Worm (Caenorhabditis elegans): ENCODE data around the gene R07B7.2.

R07B7.2 gene

DNA sequence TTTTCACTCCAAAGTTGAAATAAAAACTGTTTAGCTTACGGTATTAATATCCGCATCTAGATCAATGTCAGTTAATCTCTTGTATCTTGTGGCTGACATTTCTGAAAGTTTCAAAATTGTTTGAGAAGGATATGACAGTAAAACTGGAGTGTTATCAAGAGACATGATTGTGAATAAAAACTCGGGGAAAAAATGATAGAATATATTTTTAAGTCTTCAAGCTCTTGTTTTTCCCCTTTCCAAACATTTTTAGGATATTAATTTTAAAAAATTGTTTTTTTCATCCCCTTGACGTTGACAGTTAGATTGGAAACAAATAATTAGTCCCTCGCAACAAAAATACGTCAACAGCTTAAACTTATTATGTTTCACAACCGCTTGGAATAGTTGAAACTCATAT, 15.3 kb upstream of the R07B7.2 start, which contains the start of gene R07B7.6:
Gene R07B7.6 (minus strand): TSS at position 101 of the 400 bp plus-strand sequence.
- TF ChIP-seq hmg-4 (GFP tag; optimal IDR thresholded peaks at IDR 0.05) (no peak), aly-1 (tag; optimal IDR thresholded peaks at IDR 0.05) (no peak), hmbx-1 (tag; optimal IDR thresholded peaks at IDR 0.05) (no peak), B0310.2 (tag; optimal IDR thresholded peaks at IDR 0.05) (no peak), hnd-1 (tag; optimal IDR thresholded peaks at IDR 0.05) (no peak), flt-1 (GFP tag; IDR thresholded peaks at IDR 0.05) (no peak), ets-7 (tag; optimal IDR thresholded peaks at IDR 0.05) (no peak), tra-4 (tag; optimal IDR thresholded peaks at IDR 0.05) (no peak), tbx-11 (GFP tag; IDR thresholded peaks at IDR 0.05) (no peak)

DNA sequence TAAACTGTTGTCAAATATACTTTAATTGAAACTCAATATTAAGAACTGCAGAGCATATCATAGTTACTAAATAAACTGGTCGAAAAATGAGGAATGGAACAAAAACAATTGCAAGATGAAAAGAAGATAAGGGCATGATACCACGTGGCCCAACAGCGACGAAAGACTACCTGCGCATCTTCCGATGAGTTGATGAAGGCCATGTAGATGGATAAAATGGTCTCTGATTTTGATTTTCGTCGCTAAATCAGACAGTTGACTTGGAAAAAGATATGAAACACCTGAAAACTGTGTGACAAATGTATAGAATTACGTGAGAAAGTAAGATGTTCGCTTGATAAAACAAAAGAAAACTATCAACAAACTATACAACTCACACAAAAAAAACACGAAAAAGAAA, 11.9 kb upstream of the R07B7.2 start:
- TF ChIP-seq F13C5.2 (tag; optimal IDR thresholded peaks at IDR 0.05): no peak
- TF ChIP-seq ceh-13 (GFP tag; optimal IDR thresholded peaks at IDR 0.05): no peak
- TF ChIP-seq ama-1 (optimal IDR thresholded peaks at IDR 0.05): no peak
- TF ChIP-seq hnd-1 (tag; optimal IDR thresholded peaks at IDR 0.05): no peak
- TF ChIP-seq ceh-36 (tag; optimal IDR thresholded peaks at IDR 0.05): no peak
- TF ChIP-seq sea-1 (GFP tag; conservative IDR thresholded peaks at IDR 0.05): no peak
- no peak for TF ChIP-seq flt-1 (GFP tag; IDR thresholded peaks at IDR 0.05)
- no peak for TF ChIP-seq aly-1 (tag; optimal IDR thresholded peaks at IDR 0.05)
- TF ChIP-seq hmbx-1 (tag; optimal IDR thresholded peaks at IDR 0.05): no peak
- no peak for TF ChIP-seq hmg-4 (GFP tag; optimal IDR thresholded peaks at IDR 0.05)
- no peak for TF ChIP-seq tbx-11 (GFP tag; IDR thresholded peaks at IDR 0.05)
- no peak for TF ChIP-seq tbx-37 (GFP tag; conservative IDR thresholded peaks at IDR 0.05)
- TF ChIP-seq pes-1 (GFP tag; IDR thresholded peaks at IDR 0.05): no peak
- no peak for TF ChIP-seq tra-4 (tag; optimal IDR thresholded peaks at IDR 0.05)
- no peak for TF ChIP-seq B0310.2 (tag; optimal IDR thresholded peaks at IDR 0.05)
- no peak for TF ChIP-seq scrt-1 (GFP tag; IDR thresholded peaks at IDR 0.05)

DNA sequence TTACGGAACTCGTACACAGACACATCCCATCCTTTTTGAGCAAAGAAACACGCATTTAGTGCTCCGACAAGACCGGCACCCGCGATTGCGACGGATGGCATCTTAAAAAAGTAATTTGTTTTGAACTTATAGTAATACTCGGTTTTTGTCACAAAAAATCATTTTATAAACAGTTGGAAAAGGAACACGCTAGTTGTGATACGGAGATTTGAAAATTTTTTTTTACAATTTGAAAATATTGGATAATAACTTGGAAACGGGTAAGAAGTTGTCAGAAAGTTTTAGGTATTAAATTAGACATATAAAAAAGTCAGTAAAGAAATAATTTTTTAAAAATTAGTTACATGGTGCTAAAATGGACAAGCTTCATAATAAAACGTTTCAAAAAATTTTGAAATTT, 10.9 kb upstream of the R07B7.2 start, which contains the start of gene kmo-1:
Gene kmo-1 (minus strand): TSS at position 101 of the 400 bp plus-strand sequence.
- no peak for TF ChIP-seq ceh-13 (GFP tag; optimal IDR thresholded peaks at IDR 0.05)
- TF ChIP-seq flt-1 (GFP tag; IDR thresholded peaks at IDR 0.05): no peak
- no peak for TF ChIP-seq tbx-37 (GFP tag; conservative IDR thresholded peaks at IDR 0.05)
- no peak for TF ChIP-seq ets-7 (tag; optimal IDR thresholded peaks at IDR 0.05)
- TF ChIP-seq ama-1 (optimal IDR thresholded peaks at IDR 0.05): no peak
- TF ChIP-seq B0310.2 (tag; optimal IDR thresholded peaks at IDR 0.05): no peak
- TF ChIP-seq F13C5.2 (tag; optimal IDR thresholded peaks at IDR 0.05): no peak
- TF ChIP-seq tbx-11 (GFP tag; IDR thresholded peaks at IDR 0.05): no peak
- TF ChIP-seq hmg-4 (GFP tag; optimal IDR thresholded peaks at IDR 0.05): no peak
- TF ChIP-seq scrt-1 (GFP tag; IDR thresholded peaks at IDR 0.05): no peak
- no peak for TF ChIP-seq sea-1 (GFP tag; conservative IDR thresholded peaks at IDR 0.05)
- no peak for TF ChIP-seq pes-1 (GFP tag; IDR thresholded peaks at IDR 0.05)
- no peak for TF ChIP-seq tra-4 (tag; optimal IDR thresholded peaks at IDR 0.05)
- no peak for TF ChIP-seq aly-1 (tag; optimal IDR thresholded peaks at IDR 0.05)
- no peak for TF ChIP-seq ceh-36 (tag; optimal IDR thresholded peaks at IDR 0.05)
- no peak for TF ChIP-seq hmbx-1 (tag; optimal IDR thresholded peaks at IDR 0.05)
- no peak for TF ChIP-seq hnd-1 (tag; optimal IDR thresholded peaks at IDR 0.05)

DNA sequence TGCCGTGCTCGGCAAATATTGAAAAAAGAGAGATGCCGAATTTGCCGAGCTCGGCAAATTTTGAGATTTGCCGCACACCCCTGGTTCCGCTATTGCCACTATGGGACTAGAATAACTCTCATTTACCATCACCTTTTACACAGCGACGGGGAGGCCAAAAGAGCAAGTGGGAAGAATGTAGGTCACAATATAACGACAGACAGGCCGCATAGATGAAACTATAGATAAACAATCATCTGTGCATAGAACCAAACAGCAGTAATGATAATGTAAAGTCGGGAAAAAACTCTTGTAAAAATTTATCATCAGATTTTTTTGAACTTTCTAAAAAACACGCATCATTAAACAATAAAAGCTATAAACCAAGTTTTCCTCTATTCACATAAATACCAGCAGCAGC, 8.9 kb upstream of the R07B7.2 start, which contains the start of gene kmo-2:
Gene kmo-2 (minus strand): TSS at position 101 of the 400 bp plus-strand sequence.
- TF ChIP-seq sea-1 (GFP tag; conservative IDR thresholded peaks at IDR 0.05) (no peak), scrt-1 (GFP tag; IDR thresholded peaks at IDR 0.05) (no peak), B0310.2 (tag; optimal IDR thresholded peaks at IDR 0.05) (no peak), F13C5.2 (tag; optimal IDR thresholded peaks at IDR 0.05) (no peak), aly-1 (tag; optimal IDR thresholded peaks at IDR 0.05) (no peak), flt-1 (GFP tag; IDR thresholded peaks at IDR 0.05) (no peak), hmbx-1 (tag; optimal IDR thresholded peaks at IDR 0.05) (no peak), ama-1 (optimal IDR thresholded peaks at IDR 0.05) (no peak), tra-4 (tag; optimal IDR thresholded peaks at IDR 0.05) (no peak), tbx-11 (GFP tag; IDR thresholded peaks at IDR 0.05) (no peak), hmg-4 (GFP tag; optimal IDR thresholded peaks at IDR 0.05) (no peak), pes-1 (GFP tag; IDR thresholded peaks at IDR 0.05) (no peak), ceh-36 (tag; optimal IDR thresholded peaks at IDR 0.05) (no peak), ceh-13 (GFP tag; optimal IDR thresholded peaks at IDR 0.05) (no peak), hnd-1 (tag; optimal IDR thresholded peaks at IDR 0.05) (no peak), tbx-37 (GFP tag; conservative IDR thresholded peaks at IDR 0.05) (no peak), ets-7 (tag; optimal IDR thresholded peaks at IDR 0.05) (no peak)

DNA sequence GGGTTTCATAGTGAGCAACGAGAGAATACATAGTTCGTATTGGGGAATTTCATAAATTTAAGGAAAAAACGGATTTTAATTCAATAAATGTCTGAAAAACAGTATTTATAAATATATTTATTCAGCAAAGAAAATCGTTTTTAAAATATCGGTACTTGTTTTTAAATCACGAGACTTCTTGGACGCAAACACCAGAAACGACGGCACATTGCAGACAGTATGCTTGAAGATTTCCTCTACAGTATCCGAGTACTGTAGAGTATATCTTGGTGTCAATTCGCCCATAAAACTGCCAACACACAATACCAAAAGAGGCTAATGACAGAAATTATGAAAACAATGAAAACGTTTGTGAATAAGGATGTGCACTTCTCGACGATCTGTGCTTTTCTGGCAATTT, 6.3 kb upstream of the R07B7.2 start:
- TF ChIP-seq tbx-37 (GFP tag; conservative IDR thresholded peaks at IDR 0.05): no peak
- TF ChIP-seq tbx-11 (GFP tag; IDR thresholded peaks at IDR 0.05): no peak
- no peak for TF ChIP-seq sea-1 (GFP tag; conservative IDR thresholded peaks at IDR 0.05)
- no peak for TF ChIP-seq flt-1 (GFP tag; IDR thresholded peaks at IDR 0.05)
- TF ChIP-seq F13C5.2 (tag; optimal IDR thresholded peaks at IDR 0.05): no peak
- TF ChIP-seq hmg-4 (GFP tag; optimal IDR thresholded peaks at IDR 0.05): no peak
- no peak for TF ChIP-seq tra-4 (tag; optimal IDR thresholded peaks at IDR 0.05)
- TF ChIP-seq hnd-1 (tag; optimal IDR thresholded peaks at IDR 0.05): no peak
- TF ChIP-seq hmbx-1 (tag; optimal IDR thresholded peaks at IDR 0.05): no peak
- no peak for TF ChIP-seq ceh-36 (tag; optimal IDR thresholded peaks at IDR 0.05)
- TF ChIP-seq ama-1 (optimal IDR thresholded peaks at IDR 0.05): no peak
- TF ChIP-seq scrt-1 (GFP tag; IDR thresholded peaks at IDR 0.05): no peak
- no peak for TF ChIP-seq ceh-13 (GFP tag; optimal IDR thresholded peaks at IDR 0.05)
- TF ChIP-seq pes-1 (GFP tag; IDR thresholded peaks at IDR 0.05): no peak
- no peak for TF ChIP-seq ets-7 (tag; optimal IDR thresholded peaks at IDR 0.05)
- TF ChIP-seq aly-1 (tag; optimal IDR thresholded peaks at IDR 0.05): no peak
- no peak for TF ChIP-seq B0310.2 (tag; optimal IDR thresholded peaks at IDR 0.05)

DNA sequence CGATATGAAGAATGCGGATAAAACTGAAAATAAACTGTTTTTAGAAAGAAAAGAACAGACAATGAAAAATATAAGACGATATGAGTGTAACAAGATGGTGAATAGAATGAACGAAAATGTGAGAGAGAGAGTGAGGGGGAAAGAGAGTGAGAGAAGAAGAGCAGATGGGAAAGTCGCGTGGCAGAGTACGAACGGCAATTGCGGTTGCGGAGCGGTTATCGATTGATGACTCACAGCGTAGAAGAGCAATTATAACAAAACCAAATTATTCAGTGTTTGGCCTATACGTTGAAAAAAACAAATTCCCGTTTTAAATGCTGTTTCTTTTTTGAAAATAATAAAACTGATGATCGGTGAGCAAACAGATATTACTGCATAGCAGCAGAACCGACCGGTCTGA, 5.8 kb upstream of the R07B7.2 start, which contains the start of gene pqn-53:
Gene pqn-53 (minus strand): TSS at position 23 of the 400 bp plus-strand sequence.
- TF ChIP-seq ama-1 (optimal IDR thresholded peaks at IDR 0.05): no peak
- no peak for TF ChIP-seq tra-4 (tag; optimal IDR thresholded peaks at IDR 0.05)
- TF ChIP-seq scrt-1 (GFP tag; IDR thresholded peaks at IDR 0.05): no peak
- TF ChIP-seq pes-1 (GFP tag; IDR thresholded peaks at IDR 0.05): no peak
- no peak for TF ChIP-seq ets-7 (tag; optimal IDR thresholded peaks at IDR 0.05)
- no peak for TF ChIP-seq flt-1 (GFP tag; IDR thresholded peaks at IDR 0.05)
- no peak for TF ChIP-seq hmbx-1 (tag; optimal IDR thresholded peaks at IDR 0.05)
- no peak for TF ChIP-seq ceh-36 (tag; optimal IDR thresholded peaks at IDR 0.05)
- no peak for TF ChIP-seq sea-1 (GFP tag; conservative IDR thresholded peaks at IDR 0.05)
- no peak for TF ChIP-seq B0310.2 (tag; optimal IDR thresholded peaks at IDR 0.05)
- TF ChIP-seq hnd-1 (tag; optimal IDR thresholded peaks at IDR 0.05): no peak
- TF ChIP-seq tbx-11 (GFP tag; IDR thresholded peaks at IDR 0.05): no peak

DNA sequence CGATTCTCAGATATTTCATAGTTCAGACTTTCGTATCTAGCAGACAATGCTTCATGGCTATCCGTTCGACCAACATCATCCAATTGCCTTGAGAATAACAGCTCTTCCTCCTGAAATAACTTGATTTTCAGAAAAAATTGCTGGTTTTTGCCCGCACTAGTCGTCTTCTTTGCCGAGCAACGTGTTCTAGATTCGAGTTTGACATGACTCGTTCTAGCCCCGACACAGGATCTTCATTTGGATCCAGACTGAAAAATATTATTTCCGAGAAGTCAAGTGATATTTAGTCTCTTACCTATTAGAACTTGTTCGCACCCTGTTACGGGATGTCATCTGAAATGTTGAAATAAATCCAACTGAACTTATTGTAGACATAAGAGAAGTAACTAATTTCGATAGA, 3.5 kb upstream of the R07B7.2 start, which contains the start of gene clh-6:
Gene clh-6 (minus strand): TSS at position 333 of the 400 bp plus-strand sequence.
- TF ChIP-seq pes-1 (GFP tag; IDR thresholded peaks at IDR 0.05) (no peak), hnd-1 (tag; optimal IDR thresholded peaks at IDR 0.05) (no peak), ceh-36 (tag; optimal IDR thresholded peaks at IDR 0.05) (no peak), scrt-1 (GFP tag; IDR thresholded peaks at IDR 0.05) (no peak), sea-1 (GFP tag; conservative IDR thresholded peaks at IDR 0.05) (no peak), aly-1 (tag; optimal IDR thresholded peaks at IDR 0.05) (no peak), ama-1 (optimal IDR thresholded peaks at IDR 0.05) (peak; percentile 79)

Data from whole organism, early embryonic.